Fruit fly (Drosophila melanogaster) whole organism: ENCODE results near the gene CG5866.

Experiments
- EcR ChIP-seq, 2 experiments: fragments of >200 bp; optimal IDR thresholded peaks; 2 replicates each; lab custom pipeline; 2017; ENCODE audit warnings: missing biosample characterization in 2 of 2, missing genetic modification characterization in 2 of 2, missing genetic modification reagents in 2 of 2
- pan ChIP-seq: fragments of >200 bp; optimal IDR thresholded peaks from 2 replicates; lab custom pipeline; 2017
- psq ChIP-seq: fragments of >200 bp; optimal IDR thresholded peaks from 2 replicates; lab custom pipeline; 2017
- usp ChIP-seq: fragments of >200 bp; optimal IDR thresholded peaks from 2 replicates; lab custom pipeline; 2017; ENCODE audit warnings: missing biosample characterization, missing genetic modification characterization, mixed read lengths

DNA sequence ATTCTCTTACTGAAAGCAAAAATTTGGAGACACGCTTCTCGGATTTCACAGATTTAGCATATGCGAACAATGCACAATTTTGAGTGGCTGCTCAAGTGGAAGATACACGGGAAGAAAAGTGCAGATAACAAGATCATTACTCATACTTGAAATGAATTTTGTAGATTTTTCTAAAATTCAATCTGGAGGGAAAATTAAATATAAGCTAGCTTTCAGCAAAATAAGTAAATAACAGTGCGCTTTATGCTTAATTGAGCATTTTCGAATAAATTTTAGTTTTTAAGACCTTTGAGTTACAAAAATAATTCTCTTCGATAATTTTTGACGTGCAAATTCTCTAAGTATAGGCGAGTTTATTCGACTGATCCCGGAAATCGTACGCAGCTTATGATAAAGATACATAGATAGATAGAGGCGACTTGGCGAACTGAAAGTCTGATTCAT is 14.8 kb upstream of the CG5866 start:
- TF ChIP-seq pan (no peak), EcR (GFP tag; optimal IDR thresholded peaks at IDR 0.05; lab: Kevin White, UChicago) (no peak), usp (GFP tag; lab: Kevin White, UChicago) (no peak), psq (lab: Kevin White, UChicago) (no peak)
